Worm (Caenorhabditis elegans): Measurements from ENCODE around the gene D2023.6.

D2023.6 gene

DNA sequence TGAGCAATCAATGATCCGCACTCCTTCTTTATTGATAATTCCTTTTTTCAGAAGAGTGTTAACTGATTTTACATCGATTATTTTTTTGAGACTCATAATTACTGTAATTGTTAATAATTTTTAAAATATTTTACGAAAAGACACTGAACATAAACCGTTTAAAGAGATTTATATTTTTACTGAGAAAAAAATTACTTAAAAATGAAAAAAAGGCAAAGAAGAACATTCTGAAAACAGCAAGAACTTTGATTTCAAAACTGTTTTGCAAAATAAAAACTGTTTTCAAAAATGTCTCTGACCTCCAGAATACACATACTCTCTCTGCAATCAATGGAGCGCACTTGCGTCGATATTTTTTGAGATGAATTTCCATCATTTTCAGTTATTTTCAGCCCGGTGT lies at the start of gene D2023.6, which contains the start of gene mpst-1:
TSS of gene D2023.6 (plus strand) at position 388 of the 400 bp plus-strand sequence.
TSS of gene mpst-1 (minus strand) at position 101 of the 400 bp plus-strand sequence.
- TF ChIP-seq unc-62 (GFP tag; optimal IDR thresholded peaks at IDR 0.05) = no peak

DNA sequence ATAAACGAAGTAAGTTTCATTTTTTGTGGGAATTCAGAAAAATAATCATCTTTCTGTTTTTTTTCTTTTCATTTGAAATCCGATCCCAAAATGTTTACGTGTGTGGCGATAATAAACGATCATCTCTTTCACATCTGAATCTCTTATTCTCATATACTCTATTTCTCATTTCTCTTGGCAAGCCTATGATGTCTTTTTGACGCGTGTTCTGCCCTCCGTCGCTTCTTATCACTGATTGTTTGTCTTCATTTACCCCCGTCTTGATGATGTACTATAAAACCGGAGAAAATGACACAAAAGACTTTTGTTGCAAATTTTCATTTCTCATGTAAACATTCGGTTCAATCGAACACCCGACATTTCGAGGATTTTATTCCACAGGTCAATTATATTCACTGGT lies 49.3 kb upstream of the D2023.6 start:
- TF ChIP-seq unc-62 (GFP tag; optimal IDR thresholded peaks at IDR 0.05) = no peak

DNA sequence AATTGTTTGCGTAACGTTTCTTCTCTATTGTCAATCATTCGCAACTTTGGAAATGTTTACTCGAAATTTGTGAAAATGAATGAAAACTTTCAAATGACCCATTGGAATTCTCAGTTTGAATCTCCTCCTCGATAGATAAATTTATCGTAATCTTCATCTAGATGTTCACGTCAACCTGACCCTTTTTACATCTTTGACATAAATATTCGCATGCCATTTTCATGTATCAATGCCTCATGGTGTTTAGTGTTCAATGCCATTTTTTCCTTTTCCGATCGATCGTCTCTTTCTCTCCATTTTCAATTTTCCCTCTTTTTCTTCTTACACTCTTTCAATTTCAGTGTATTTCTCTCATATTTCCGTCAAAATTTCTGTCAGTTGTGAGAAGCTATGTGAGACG lies 47.8 kb upstream of the D2023.6 start:
- TF ChIP-seq unc-62 (GFP tag; optimal IDR thresholded peaks at IDR 0.05) = no peak

DNA sequence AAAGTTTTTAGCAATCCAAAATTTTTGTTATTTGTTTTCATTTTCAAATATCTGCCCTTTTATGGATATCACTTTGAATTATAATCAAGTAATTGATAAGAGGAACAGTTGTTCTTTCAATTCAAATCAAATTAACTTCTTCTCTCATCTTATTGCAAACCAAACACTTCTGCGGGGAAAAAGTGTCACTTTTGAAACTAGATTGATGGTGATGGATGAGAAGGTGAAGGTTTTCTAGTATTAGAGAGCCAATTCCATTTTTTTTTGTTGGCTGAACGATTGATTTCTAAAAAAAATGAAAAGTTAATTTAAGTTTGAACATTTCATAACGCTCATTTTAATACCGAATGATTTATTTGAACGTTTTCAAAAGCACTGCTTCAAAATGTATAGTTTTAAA lies 47.3 kb upstream of the D2023.6 start:
- no peak for TF ChIP-seq unc-62 (GFP tag; optimal IDR thresholded peaks at IDR 0.05)

DNA sequence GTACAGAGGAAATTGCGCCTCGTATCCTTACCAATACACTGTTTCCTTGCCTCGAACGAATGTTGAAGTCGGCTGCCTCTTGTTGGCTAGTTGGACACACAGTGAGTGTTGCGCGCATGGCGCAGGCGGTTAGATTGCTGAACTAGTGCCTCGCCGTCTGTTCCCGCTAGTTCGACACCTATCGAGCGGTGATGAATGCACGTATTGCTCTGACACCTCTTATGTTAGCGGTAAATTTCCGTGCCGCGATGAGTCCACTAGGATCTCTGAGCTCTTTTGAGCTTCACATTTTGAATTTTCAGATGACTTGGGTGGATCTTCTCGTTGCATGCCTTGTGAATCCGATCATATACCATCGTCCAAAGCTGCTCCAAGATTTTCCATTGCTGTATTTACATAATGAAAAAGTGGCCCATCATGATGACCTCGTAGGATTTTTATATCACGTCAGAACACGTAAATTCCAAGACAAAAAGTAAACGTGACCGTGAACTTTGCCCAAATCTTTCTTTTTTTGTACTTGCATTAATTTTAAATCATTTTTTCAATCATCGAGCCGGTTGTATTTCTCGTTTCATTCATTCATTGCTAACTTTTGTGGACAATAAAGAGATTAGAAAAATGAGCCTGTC lies 44.2 kb upstream of the D2023.6 start, which contains the start of gene F55A11.11:
TSS of gene F55A11.11 (plus strand) at position 341 of the 632 bp plus-strand sequence.
- TF ChIP-seq unc-62 (GFP tag; optimal IDR thresholded peaks at IDR 0.05) = no peak

DNA sequence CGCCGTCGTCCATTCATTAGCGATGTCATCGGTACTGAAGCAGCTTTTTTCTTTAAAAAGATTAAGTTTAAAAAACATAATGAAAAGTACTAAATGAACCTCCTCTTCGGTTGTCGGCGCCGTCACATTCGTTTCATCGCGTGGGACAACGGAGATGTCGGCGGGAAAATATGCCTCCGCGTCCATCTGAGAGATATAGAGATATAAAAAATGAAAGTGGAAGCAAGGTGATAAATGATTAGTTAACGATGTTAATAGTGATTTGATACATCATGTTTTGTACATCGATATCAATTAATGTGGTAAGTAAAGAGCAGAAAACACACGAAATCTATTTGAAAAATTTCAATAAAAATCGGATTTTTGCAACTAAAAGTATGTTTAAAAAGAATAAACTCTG lies 39.9 kb upstream of the D2023.6 start, which contains the start of gene F55A11.7:
TSS of gene F55A11.7 (minus strand) at position 186 of the 400 bp plus-strand sequence.
- no peak for TF ChIP-seq unc-62 (GFP tag; optimal IDR thresholded peaks at IDR 0.05)

DNA sequence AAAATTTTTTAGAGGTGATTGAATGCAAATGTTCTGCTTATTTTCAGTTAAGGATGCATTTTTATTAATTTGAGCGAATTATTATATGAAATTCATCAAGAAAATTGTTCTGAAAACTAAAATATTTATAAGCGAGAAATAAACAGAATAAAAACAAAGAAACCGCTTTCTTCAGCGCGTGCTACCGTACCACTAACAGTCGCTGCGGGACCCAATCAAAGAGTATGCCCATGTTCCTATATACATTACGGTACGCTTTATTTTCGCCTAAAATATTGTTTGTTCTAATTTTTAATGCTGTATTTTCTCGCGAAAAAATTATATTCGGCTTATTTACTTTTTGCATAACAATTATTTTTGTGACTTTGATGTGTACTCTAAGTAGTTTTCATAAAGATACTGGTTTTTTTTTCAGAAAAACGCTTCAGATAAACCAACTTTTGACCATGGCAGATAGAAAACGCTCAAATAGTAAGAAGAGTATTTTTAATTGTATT lies 39.4 kb upstream of the D2023.6 start, which contains the start of gene F55A11.8:
TSS of gene F55A11.8 (plus strand) at position 447 of the 497 bp plus-strand sequence.
- no peak for TF ChIP-seq unc-62 (GFP tag; optimal IDR thresholded peaks at IDR 0.05)

DNA sequence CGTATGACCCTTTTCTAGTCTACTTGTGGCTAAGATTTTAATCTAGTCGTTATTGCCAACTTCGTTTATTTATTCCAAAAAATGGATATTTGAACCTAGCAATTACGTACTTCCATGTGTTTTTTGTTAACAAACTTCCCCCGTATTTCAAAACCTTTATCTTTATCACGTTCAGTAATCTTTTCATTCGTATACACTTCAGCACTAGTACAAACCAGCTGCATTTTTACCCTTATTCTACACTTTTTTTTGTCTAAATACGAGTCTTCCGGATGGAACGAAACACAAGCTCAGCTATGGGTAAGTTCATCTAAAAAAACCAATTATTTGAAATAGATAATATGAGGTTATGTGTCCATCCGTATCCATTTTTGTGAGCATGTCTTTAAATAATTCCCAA lies 37.7 kb upstream of the D2023.6 start, which contains the start of gene D2023.1:
TSS of gene D2023.1 (plus strand) at position 77 of the 400 bp plus-strand sequence.
- TF ChIP-seq unc-62 (GFP tag; optimal IDR thresholded peaks at IDR 0.05) = no peak

DNA sequence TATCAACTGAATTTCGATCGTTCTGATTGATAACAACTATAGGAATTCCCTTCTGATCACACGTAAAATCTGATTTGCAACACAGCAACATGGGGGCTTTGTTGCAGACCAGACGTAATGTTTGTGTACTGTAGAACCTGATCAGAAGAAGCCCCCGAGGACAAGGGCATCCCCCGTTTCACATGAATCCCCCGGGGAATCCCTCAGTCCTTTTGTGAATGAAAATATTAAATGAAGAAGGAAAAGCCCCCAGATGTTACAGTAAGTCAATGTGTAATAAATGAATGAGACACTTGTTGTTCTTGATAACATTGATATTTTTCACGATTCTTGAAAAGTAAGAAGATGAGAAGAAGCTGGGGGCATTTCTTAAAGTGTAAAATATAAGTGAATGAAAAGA lies 33.0 kb upstream of the D2023.6 start:
- TF ChIP-seq unc-62 (GFP tag; optimal IDR thresholded peaks at IDR 0.05) = no peak

DNA sequence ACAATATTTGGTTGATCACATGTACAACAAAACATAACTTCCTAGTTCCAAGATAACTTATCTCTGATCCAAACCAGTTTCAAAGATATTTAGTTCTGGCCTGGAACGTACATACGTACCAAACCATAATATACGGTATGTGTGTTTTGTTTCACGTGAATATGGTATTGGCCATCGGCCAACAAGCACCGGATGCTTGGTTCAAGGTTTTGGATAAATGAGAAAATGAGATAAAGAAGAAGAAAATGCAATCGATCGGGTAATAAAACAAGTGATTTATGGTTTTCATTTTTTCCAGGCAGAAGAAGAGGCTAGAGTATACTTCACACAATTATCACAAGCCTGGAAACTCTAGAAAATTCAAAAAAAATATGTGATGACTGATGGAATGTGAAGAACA lies 31.8 kb upstream of the D2023.6 start:
- no peak for TF ChIP-seq unc-62 (GFP tag; optimal IDR thresholded peaks at IDR 0.05)

DNA sequence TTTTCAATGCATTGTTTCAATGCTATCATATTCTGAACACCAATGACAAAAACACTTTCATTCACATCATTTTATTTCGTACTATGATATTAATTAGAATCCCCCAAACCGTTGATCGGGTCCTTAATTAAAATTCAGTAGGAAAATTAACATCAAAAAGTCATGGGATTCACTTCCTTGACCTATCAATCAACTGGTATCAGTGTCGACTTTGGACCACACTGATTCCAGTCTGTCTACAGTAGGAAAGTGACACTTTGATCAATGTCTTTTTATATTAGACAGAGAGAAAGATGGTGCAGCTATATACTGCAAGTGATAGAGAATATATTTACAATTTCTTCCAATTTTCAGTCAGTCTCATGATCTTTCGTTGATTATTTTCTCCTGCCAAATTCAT lies 30.8 kb upstream of the D2023.6 start:
- TF ChIP-seq unc-62 (GFP tag; optimal IDR thresholded peaks at IDR 0.05) = no peak

DNA sequence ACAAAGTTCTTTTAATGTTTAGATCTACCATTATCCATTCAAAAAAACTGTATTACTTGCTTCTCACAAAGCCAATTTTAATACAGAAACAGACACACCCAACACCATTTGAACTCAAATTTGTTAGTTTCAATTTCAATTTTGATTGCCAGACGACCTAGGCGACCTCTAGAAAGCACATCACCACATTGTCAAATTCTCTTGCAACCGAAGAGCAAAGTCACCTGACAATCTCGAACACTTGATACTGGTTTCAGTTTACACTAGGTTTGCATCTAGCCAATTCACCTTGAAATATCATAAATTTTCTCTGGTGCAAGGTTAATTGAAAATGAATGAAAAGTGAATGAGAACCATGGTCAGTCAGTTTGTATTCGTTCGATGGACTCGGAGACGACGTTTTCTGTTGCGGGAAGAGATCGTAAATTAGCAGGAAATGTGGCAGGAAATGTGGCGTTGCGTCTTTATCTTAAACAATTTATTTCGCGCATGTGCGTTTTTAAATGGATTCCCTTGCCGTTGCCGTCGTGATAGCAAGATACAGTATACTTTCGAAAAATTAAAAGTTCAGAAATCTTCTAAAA lies 29.8 kb upstream of the D2023.6 start:
- TF ChIP-seq unc-62 (GFP tag; optimal IDR thresholded peaks at IDR 0.05) = no peak

DNA sequence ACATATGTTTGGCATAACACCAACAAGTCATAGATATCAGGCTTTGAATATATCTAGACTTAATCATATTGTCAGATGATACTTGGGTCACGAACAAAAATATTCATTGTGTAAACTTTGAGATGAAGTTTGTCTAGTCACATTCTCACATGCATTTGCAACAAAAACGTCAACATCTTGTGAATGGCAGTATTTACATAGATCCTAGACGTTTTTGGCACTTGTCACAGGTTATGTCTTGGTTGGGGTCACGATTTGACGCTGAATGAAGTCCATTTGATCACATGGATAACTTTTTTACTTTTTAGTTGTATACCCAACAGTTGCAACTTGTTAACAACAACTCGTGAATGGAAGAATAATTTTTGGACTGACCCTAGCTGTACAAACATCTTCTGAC lies 28.8 kb upstream of the D2023.6 start:
- TF ChIP-seq unc-62 (GFP tag; optimal IDR thresholded peaks at IDR 0.05) = no peak

DNA sequence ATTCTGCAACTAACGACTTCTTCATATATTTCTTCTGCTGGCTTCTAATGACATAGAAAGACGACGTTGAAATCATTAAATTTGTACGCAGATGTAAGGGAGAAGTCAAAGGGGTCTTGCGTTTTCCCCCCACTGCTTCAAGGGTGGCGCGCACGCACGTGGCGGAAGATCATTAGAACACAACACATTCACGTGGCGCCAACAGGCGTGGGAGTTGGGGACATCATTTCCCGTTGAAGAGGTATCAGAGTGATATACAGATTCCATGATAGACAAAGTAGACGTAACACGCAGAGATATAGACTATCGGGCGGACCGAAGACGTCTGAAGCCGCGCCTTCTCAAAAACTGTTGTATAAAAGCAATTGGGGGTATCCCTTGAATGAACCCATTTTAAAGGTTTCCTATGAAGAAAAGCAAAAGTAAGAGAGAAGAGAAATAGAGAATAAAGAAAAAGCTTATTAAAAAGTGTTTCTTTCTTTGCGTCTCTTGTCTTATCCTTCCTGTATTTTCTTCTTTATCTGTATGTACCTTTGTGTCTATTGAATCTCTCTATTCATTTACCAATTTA lies 27.8 kb upstream of the D2023.6 start:
- TF ChIP-seq unc-62 (GFP tag; optimal IDR thresholded peaks at IDR 0.05) = no peak

DNA sequence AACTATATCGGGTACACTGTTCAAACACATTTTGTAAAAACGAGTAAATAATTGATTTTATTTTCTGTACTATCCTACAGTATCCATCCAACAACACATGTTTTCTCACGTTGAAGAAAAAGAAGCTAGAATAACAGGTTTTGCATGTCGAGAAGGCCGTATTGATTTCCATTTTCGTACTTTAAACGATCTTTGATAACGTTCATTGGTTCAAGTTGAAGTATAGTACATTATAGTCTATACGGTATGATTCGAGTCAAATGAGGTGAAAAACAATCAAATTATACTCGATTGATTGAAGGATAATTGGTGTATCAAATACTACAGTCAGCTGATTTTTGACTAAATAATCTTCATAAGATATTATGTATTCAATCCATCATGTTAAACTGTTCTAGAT lies 26.7 kb upstream of the D2023.6 start:
- no peak for TF ChIP-seq unc-62 (GFP tag; optimal IDR thresholded peaks at IDR 0.05)

DNA sequence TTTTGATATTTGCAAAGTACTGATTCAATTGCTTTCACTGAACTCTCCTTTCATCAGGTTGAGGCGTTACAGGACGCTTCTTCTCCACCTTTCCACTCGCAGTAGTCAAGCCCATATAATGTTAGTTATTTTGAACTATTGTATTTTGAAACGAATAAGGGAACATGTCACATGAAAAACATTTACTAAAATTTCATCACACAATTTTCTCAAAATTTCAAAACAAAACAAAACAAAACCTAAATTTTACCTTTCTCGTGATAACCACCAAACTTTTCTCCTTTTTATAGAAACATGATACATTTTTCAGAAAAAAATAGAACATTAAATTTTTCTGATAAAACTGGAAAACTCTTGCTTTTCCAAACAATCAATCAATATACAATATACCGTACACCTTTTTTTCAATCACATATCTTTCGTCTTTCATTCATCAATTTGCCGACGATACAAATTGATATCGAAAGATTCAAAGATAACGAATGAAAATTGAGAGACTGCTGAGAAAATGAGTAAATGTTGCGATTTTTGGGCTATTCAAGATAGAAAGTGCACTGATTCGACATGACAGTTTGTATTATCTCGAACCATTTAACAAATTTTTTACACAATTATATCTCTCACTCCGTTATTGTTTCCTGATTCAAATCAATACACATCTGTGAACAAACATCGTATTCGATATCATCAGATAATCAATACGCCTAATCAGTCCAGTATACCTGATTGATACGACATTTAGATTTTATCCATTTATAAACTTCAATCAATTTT lies 25.9 kb upstream of the D2023.6 start:
- TF ChIP-seq unc-62 (GFP tag; optimal IDR thresholded peaks at IDR 0.05) = no peak

Data from whole organism, dauer.